Worm (Caenorhabditis elegans): ENCODE results near the gene abu-12.

abu-12 gene

ce11 chrX:410073-410572 lies 47.3 kb downstream of the abu-12 start (continued):
- TF ChIP-seq ceh-82 (tag; optimal IDR thresholded peaks at IDR 0.05) (no peak), php-3 (GFP tag; IDR thresholded peaks at IDR 0.05) (peak; percentile 77), zip-2 (tag; optimal IDR thresholded peaks at IDR 0.05) (peak; percentile 82), attf-4 (tag; optimal IDR thresholded peaks at IDR 0.05) (no peak), aha-1 (tag) (peak; percentile 97), ceh-28 (tag; optimal IDR thresholded peaks at IDR 0.05) (peak; percentile 66), aly-2 (tag; optimal IDR thresholded peaks at IDR 0.05) (no peak), pha-4 (GFP tag; IDR thresholded peaks at IDR 0.05) (peak; percentile 86), pha-4 (tag; optimal IDR thresholded peaks at IDR 0.05) (peak; percentile 44), snpc-4 (tag; optimal IDR thresholded peaks at IDR 0.05) (no peak), daf-19 (GFP tag; conservative IDR thresholded peaks at IDR 0.05) (peak; percentile 70), lin-29 (GFP tag; IDR thresholded peaks at IDR 0.05) (peak; percentile 70), Y48G9A.11 (GFP tag; IDR thresholded peaks at IDR 0.05) (peak; percentile 74), unc-62 (GFP tag; optimal IDR thresholded peaks at IDR 0.05 in 1 of 2) (peak in 1 of 2 experiments; percentile 90), unc-62 (tag; optimal IDR thresholded peaks at IDR 0.05) (no peak), arid-1 (GFP tag; conservative IDR thresholded peaks at IDR 0.05) (peak; percentile 31; the same call in 1 of the 2 replicates), ztf-7 (tag; optimal IDR thresholded peaks at IDR 0.05) (peak; percentile 70), nhr-76 (tag; optimal IDR thresholded peaks at IDR 0.05) (no peak), ceh-62 (tag; optimal IDR thresholded peaks at IDR 0.05) (no peak), ama-1 (optimal IDR thresholded peaks at IDR 0.05) (no peak), vab-7 (GFP tag; IDR thresholded peaks at IDR 0.05) (peak; percentile 81), mes-2 (tag; optimal IDR thresholded peaks at IDR 0.05; ENCODE audit: poor library complexity, severe bottlenecking) (peak; percentile 83), nhr-10 (tag; optimal IDR thresholded peaks at IDR 0.05) (peak; percentile 68), duxl-1 (tag; optimal IDR thresholded peaks at IDR 0.05; ENCODE audit: poor library complexity) (peak; percentile 92), T20F7.1 (GFP tag; optimal IDR thresholded peaks at IDR 0.05) (peak; percentile 85)

ce11 chrX:404597-404996 lies 52.8 kb downstream of the abu-12 start, which contains the start of gene R04A9.1:
Gene R04A9.1, plus strand, starts transcription at chrX:404897.
- no peak for TF ChIP-seq madf-5 (GFP tag; IDR thresholded peaks at IDR 0.05)
- TF ChIP-seq ama-1 (optimal IDR thresholded peaks at IDR 0.05) = no peak
- TF ChIP-seq lin-15B (tag; optimal IDR thresholded peaks at IDR 0.05) = no peak

ce11 chrX:402951-403350 lies 54.5 kb downstream of the abu-12 start:
- TF ChIP-seq saeg-2 (GFP tag; IDR thresholded peaks at IDR 0.05) (no peak), dve-1 (tag; optimal IDR thresholded peaks at IDR 0.05; ENCODE audit: insufficient read depth) (peak; percentile 12), hmg-1.1 (GFP tag; IDR thresholded peaks at IDR 0.05) (peak; percentile 34; the same call in 1 of the 2 replicates), duxl-1 (tag; optimal IDR thresholded peaks at IDR 0.05; ENCODE audit: poor library complexity) (peak; percentile 67)

Data from whole organism, L4 larva.